Worm (Caenorhabditis elegans): ENCODE measurements around the gene F58A3.3.

Gene F58A3.3

DNA sequence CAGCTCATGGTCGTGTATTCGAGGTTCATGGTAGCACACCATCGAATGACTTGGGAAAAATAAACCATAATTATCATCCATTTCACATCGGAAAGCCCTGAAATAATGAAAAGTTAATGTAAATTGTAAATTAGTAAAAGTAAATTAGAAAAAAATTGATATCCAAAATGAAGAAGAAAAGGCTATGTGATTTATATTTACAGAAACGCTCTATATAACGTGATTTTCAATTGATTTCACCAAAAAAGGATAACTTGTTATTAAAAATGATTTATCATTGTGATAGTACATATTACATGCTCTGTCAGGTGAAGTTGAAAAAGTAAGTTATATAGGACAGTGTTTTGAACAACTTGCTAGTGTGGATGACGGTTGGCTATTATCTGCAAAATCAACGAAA lies 30.3 kb downstream of the F58A3.3 start, which contains the start of gene C09F12.3:
TSS of gene C09F12.3 (minus strand) at position 101 of the 400 bp plus-strand sequence.
- no peak for TF ChIP-seq nhr-6 (tag; optimal IDR thresholded peaks at IDR 0.05)
- no peak for TF ChIP-seq R02D3.7 (tag; optimal IDR thresholded peaks at IDR 0.05)
- TF ChIP-seq ZK546.5 (tag; optimal IDR thresholded peaks at IDR 0.05), result no peak
- TF ChIP-seq sma-9 (GFP tag; optimal IDR thresholded peaks at IDR 0.05), result no peak
- no peak for TF ChIP-seq sma-9 (tag; optimal IDR thresholded peaks at IDR 0.05)
- TF ChIP-seq ztf-11 (tag; optimal IDR thresholded peaks at IDR 0.05), result no peak
- TF ChIP-seq F13H6.1 (tag; optimal IDR thresholded peaks at IDR 0.05), result no peak
- no peak for TF ChIP-seq mdl-1 (tag; optimal IDR thresholded peaks at IDR 0.05)
- TF ChIP-seq blmp-1 (tag; optimal IDR thresholded peaks at IDR 0.05; ENCODE audit: insufficient read depth), result no peak
- no peak for TF ChIP-seq C34F6.9 (tag; optimal IDR thresholded peaks at IDR 0.05)
- no peak for TF ChIP-seq nhr-77 (tag; optimal IDR thresholded peaks at IDR 0.05)
- no peak for TF ChIP-seq nhr-237 (tag; optimal IDR thresholded peaks at IDR 0.05)
- no peak for TF ChIP-seq elt-1 (tag; optimal IDR thresholded peaks at IDR 0.05)
- TF ChIP-seq nhr-25 (tag; optimal IDR thresholded peaks at IDR 0.05), result no peak
- TF ChIP-seq nhr-129 (tag; optimal IDR thresholded peaks at IDR 0.05), result no peak
- TF ChIP-seq sem-4 (tag; optimal IDR thresholded peaks at IDR 0.05), result no peak
- TF ChIP-seq fos-1 (tag; optimal IDR thresholded peaks at IDR 0.05), result no peak
- no peak for TF ChIP-seq elt-3 (tag; optimal IDR thresholded peaks at IDR 0.05)
- no peak for TF ChIP-seq ceh-16 (tag; optimal IDR thresholded peaks at IDR 0.05)

DNA sequence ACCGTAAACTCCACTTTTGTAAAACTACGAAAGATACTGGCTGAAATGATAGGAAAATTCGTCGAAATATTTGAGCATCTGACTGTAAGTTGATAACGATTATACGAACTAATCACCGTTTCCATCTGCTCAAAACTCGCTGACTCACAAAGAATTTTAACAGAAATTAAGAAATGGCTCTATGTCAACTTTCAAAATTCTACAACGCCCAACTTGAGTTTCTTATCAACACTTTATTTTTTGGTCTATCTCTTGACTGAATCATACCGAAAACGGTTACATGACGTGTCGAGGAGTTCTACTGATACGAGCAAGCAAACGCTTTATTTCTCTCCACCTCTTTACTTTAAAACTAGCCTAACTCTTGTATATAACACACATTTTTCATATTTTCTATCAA lies 34.7 kb downstream of the F58A3.3 start, which contains the start of gene clc-1:
TSS of gene clc-1 (plus strand) at position 264 of the 400 bp plus-strand sequence.
- TF ChIP-seq nhr-77 (tag; optimal IDR thresholded peaks at IDR 0.05) (no peak), sma-3 (GFP tag; optimal IDR thresholded peaks at IDR 0.05) (no peak), ceh-16 (tag; optimal IDR thresholded peaks at IDR 0.05) (no peak), dmd-4 (tag; optimal IDR thresholded peaks at IDR 0.05) (no peak), ama-1 (optimal IDR thresholded peaks at IDR 0.05) (no peak), crh-2 (tag; optimal IDR thresholded peaks at IDR 0.05) (peak; percentile 84), sma-9 (GFP tag; optimal IDR thresholded peaks at IDR 0.05) (peak; percentile 50), sma-9 (tag; optimal IDR thresholded peaks at IDR 0.05) (no peak), mab-5 (tag; optimal IDR thresholded peaks at IDR 0.05) (no peak), nhr-6 (tag; optimal IDR thresholded peaks at IDR 0.05) (no peak), sem-4 (tag; optimal IDR thresholded peaks at IDR 0.05) (no peak), egl-27 (tag; optimal IDR thresholded peaks at IDR 0.05) (no peak), elt-1 (tag; optimal IDR thresholded peaks at IDR 0.05) (no peak), nhr-10 (tag; optimal IDR thresholded peaks at IDR 0.05) (no peak), nhr-21 (tag; optimal IDR thresholded peaks at IDR 0.05) (no peak), unc-55 (GFP tag; optimal IDR thresholded peaks at IDR 0.05) (no peak), F13H6.1 (tag; optimal IDR thresholded peaks at IDR 0.05) (peak; percentile 38), blmp-1 (tag; optimal IDR thresholded peaks at IDR 0.05; ENCODE audit: insufficient read depth) (no peak), nhr-12 (tag; optimal IDR thresholded peaks at IDR 0.05) (no peak), fos-1 (tag; optimal IDR thresholded peaks at IDR 0.05) (peak; percentile 98), aly-2 (tag; optimal IDR thresholded peaks at IDR 0.05) (no peak), lin-39 (tag; optimal IDR thresholded peaks at IDR 0.05) (no peak), gmeb-1 (tag; optimal IDR thresholded peaks at IDR 0.05) (peak; percentile 44)

- no peak for TF ChIP-seq unc-55 (GFP tag; optimal IDR thresholded peaks at IDR 0.05)
- TF ChIP-seq aly-2 (tag; optimal IDR thresholded peaks at IDR 0.05), result no peak
- TF ChIP-seq lin-39 (tag; optimal IDR thresholded peaks at IDR 0.05), result no peak
- TF ChIP-seq elt-1 (tag; optimal IDR thresholded peaks at IDR 0.05), result no peak
- TF ChIP-seq ama-1 (optimal IDR thresholded peaks at IDR 0.05), result no peak
Measured at ce11 chrX:11050335-11050734, 37.9 kb downstream of the F58A3.3 start.

DNA sequence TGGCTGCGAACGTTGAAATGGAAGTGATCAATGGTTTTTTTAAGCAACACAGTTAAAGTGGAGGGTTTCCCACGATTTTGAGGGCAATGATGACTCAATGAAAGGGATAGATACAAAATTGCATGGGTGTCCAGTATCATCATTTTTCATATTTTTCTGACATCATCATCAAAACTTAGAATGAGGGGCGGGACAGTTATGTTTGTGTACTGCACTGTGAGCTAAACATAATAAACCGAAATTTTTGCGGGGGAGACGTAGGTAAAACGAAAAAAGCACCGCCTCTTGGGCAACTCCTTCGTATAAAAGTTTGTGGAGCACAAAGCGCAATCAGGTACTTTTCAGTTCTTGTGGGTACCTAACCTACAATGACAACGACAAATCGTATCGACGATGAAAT lies 41.2 kb downstream of the F58A3.3 start, which contains the start of gene C09F12.2:
TSS of gene C09F12.2 (plus strand) at position 301 of the 400 bp plus-strand sequence.
- no peak for TF ChIP-seq snpc-4 (tag; optimal IDR thresholded peaks at IDR 0.05)

ce11 chrX:11057028-11057427 lies 44.6 kb downstream of the F58A3.3 start, which contains the start of gene lpr-3:
Gene lpr-3, plus strand, starts transcription at chrX:11057401.
- TF ChIP-seq lsy-2 (tag; optimal IDR thresholded peaks at IDR 0.05) (peak in 1 of 2 experiments; percentile 36), nhr-23 (tag; optimal IDR thresholded peaks at IDR 0.05) (no peak), blmp-1 (tag; optimal IDR thresholded peaks at IDR 0.05; ENCODE audit: insufficient read depth) (peak; percentile 79), peb-1 (tag; optimal IDR thresholded peaks at IDR 0.05) (no peak), lin-13 (GFP tag; optimal IDR thresholded peaks at IDR 0.05) (no peak), egl-27 (tag; optimal IDR thresholded peaks at IDR 0.05) (peak; percentile 40), gmeb-1 (tag; optimal IDR thresholded peaks at IDR 0.05) (no peak), ztf-11 (tag; optimal IDR thresholded peaks at IDR 0.05) (no peak), nhr-11 (tag; optimal IDR thresholded peaks at IDR 0.05) (no peak), nhr-129 (tag; optimal IDR thresholded peaks at IDR 0.05) (no peak), zag-1 (tag; optimal IDR thresholded peaks at IDR 0.05) (no peak), crh-2 (tag; optimal IDR thresholded peaks at IDR 0.05) (no peak), sma-9 (GFP tag; optimal IDR thresholded peaks at IDR 0.05) (no peak), sma-9 (tag; optimal IDR thresholded peaks at IDR 0.05) (no peak), mab-5 (tag; optimal IDR thresholded peaks at IDR 0.05) (no peak), snpc-4 (tag; optimal IDR thresholded peaks at IDR 0.05) (no peak), mbf-1 (tag; optimal IDR thresholded peaks at IDR 0.05) (no peak), ceh-16 (tag; optimal IDR thresholded peaks at IDR 0.05) (peak; percentile 52), alr-1 (tag; optimal IDR thresholded peaks at IDR 0.05) (no peak), unc-62 (GFP tag; optimal IDR thresholded peaks at IDR 0.05) (no peak), ztf-1 (GFP tag; conservative IDR thresholded peaks at IDR 0.05) (no peak), nhr-77 (tag; optimal IDR thresholded peaks at IDR 0.05) (no peak), ztf-4 (tag; optimal IDR thresholded peaks at IDR 0.05) (no peak), C34F6.9 (tag; optimal IDR thresholded peaks at IDR 0.05) (no peak), fos-1 (tag; optimal IDR thresholded peaks at IDR 0.05) (peak; percentile 45), nhr-12 (tag; optimal IDR thresholded peaks at IDR 0.05) (no peak), elt-3 (tag; optimal IDR thresholded peaks at IDR 0.05) (no peak)
